Worm (Caenorhabditis elegans) whole organism, early embryonic: ENCODE measurements around the gene F35C8.5.

Experiments used
- aly-1 ChIP-seq: sonication (generic microtip); optimal IDR thresholded peaks from 2 replicates; lab custom pipeline; 2016; ENCODE audit warnings: missing genetic modification characterization, missing compliant biosample characterization
- ama-1 ChIP-seq: fragments of 150-350 bp; optimal IDR thresholded peaks from 2 replicates; lab custom pipeline; 2014
- ceh-36 ChIP-seq: sonication (generic microtip); optimal IDR thresholded peaks from 2 replicates; lab custom pipeline; 2016; ENCODE audit warnings: missing genetic modification characterization, inconsistent platforms, missing compliant biosample characterization
- ets-7 ChIP-seq: sonication (generic microtip); optimal IDR thresholded peaks from 2 replicates; lab custom pipeline; 2016; ENCODE audit warnings: missing genotype, missing genetic modification characterization, missing compliant biosample characterization
- flt-1 ChIP-seq: fragments of 200-800 bp; sonication (Bioruptor generic); IDR thresholded peaks from 2 replicates; pipeline ENCODE4 v1.3.6; 2022; ENCODE audit warnings: missing genetic modification characterization, missing compliant biosample characterization
- hmg-4 ChIP-seq: fragments of 200-800 bp; sonication (Bioruptor generic); optimal IDR thresholded peaks from 2 replicates; lab custom pipeline; 2018; ENCODE audit warnings: mild to moderate bottlenecking, missing genetic modification characterization, missing compliant biosample characterization
- hnd-1 ChIP-seq: sonication (generic microtip); optimal IDR thresholded peaks from 2 replicates; lab custom pipeline; 2016; ENCODE audit warnings: missing genetic modification characterization, missing compliant biosample characterization
- tbx-37 ChIP-seq: fragments of 200-800 bp; sonication (Bioruptor generic); conservative IDR thresholded peaks from 2 replicates; pipeline ENCODE4 v1.3.6; 2022; ENCODE audit warnings: missing genetic modification reagents, missing genetic modification characterization, missing compliant biosample characterization

ce11 chrX:5373597-5373996, 8.0 kb downstream of the F35C8.5 start:
- TF ChIP-seq ama-1 (lab: Kevin White, UChicago): no peak
- TF ChIP-seq ceh-36 (tag; lab: Kevin White, UChicago): no peak
- TF ChIP-seq hmg-4 (GFP tag; lab: Kevin White, UChicago): no peak
- no peak for TF ChIP-seq tbx-37 (GFP tag; lab: Robert Waterston, UW)
- no peak for TF ChIP-seq hnd-1 (tag; lab: Kevin White, UChicago)
- no peak for TF ChIP-seq ets-7 (tag; lab: Kevin White, UChicago)
- no peak for TF ChIP-seq flt-1 (GFP tag; lab: Robert Waterston, UW)
- TF ChIP-seq aly-1 (tag; lab: Kevin White, UChicago): no peak
